Worm (Caenorhabditis elegans): ENCODE data around the gene fbxa-185.
A peak's percentile ranks its signal among the peaks of the same experiment; 100 is the strongest.

ce11 chrV:17323876-17324275 lies 7.6 kb upstream of the fbxa-185 start:
- no peak for TF ChIP-seq elt-1 (tag; optimal IDR thresholded peaks at IDR 0.05; ENCODE audit: borderline replicate concordance, insufficient read depth)
- no peak for TF ChIP-seq unc-39 (tag; optimal IDR thresholded peaks at IDR 0.05)
- TF ChIP-seq sptf-1 (tag; optimal IDR thresholded peaks at IDR 0.05), result no peak
- TF ChIP-seq elt-3 (tag; optimal IDR thresholded peaks at IDR 0.05), result no peak
- TF ChIP-seq unc-62 (GFP tag; optimal IDR thresholded peaks at IDR 0.05), result no peak
- TF ChIP-seq zip-8 (tag; optimal IDR thresholded peaks at IDR 0.05), result no peak
- TF ChIP-seq bed-3 (GFP tag; optimal IDR thresholded peaks at IDR 0.05), result no peak
- no peak for TF ChIP-seq pha-4 (tag; optimal IDR thresholded peaks at IDR 0.05)
- TF ChIP-seq drap-1 (GFP tag; optimal IDR thresholded peaks at IDR 0.05), result peak; percentile 12

Data from whole organism, mixed stage, embryonic.